Fruit fly (Drosophila melanogaster) whole organism, embryonic: ENCODE results near the gene CG15725.

Experiments
- Ada2b ChIP-seq: fragments of 200-800 bp; sonication (Bioruptor generic); IDR thresholded peaks from 2 replicates; pipeline ENCODE4 v1.3.6; 2022; ENCODE audit warnings: missing biosample characterization, missing genetic modification characterization
- Asciz ChIP-seq: fragments of 200-800 bp; sonication (Bioruptor generic); optimal IDR thresholded peaks from 2 replicates; lab custom pipeline; 2017; ENCODE audit warnings: missing biosample characterization, mild to moderate bottlenecking, missing genetic modification characterization, missing genetic modification reagents
- Atf3 ChIP-seq: fragments of 200-800 bp; sonication (Bioruptor generic); optimal IDR thresholded peaks from 3 replicates; lab custom pipeline; 2016; ENCODE audit warnings: missing biosample characterization, missing genetic modification characterization
- CG10321 ChIP-seq: fragments of 200-800 bp; sonication (Bioruptor generic); IDR thresholded peaks from 2 replicates; pipeline ENCODE4 v1.3.6; 2022; ENCODE audit warnings: missing biosample characterization, missing genetic modification characterization
- CG11247 ChIP-seq: fragments of 200-800 bp; sonication (Bioruptor generic); IDR thresholded peaks from 2 replicates; pipeline ENCODE4 v1.3.6; 2022; ENCODE audit warnings: missing biosample characterization, missing genetic modification characterization
- CG11696 ChIP-seq: fragments of 200-800 bp; sonication (Bioruptor generic); IDR thresholded peaks from 2 replicates; pipeline ENCODE4 v1.3.6; 2022; ENCODE audit warnings: missing biosample characterization, missing genetic modification characterization
- CG11723 ChIP-seq: fragments of 200-800 bp; sonication (Bioruptor generic); optimal IDR thresholded peaks from 2 replicates; lab custom pipeline; 2017; ENCODE audit warnings: missing biosample characterization, mild to moderate bottlenecking, missing genetic modification characterization
- CG12104 ChIP-seq: fragments of 200-800 bp; sonication (Bioruptor generic); optimal IDR thresholded peaks from 3 replicates; lab custom pipeline; 2016; ENCODE audit warnings: missing biosample characterization, missing genetic modification characterization
- CG14667 ChIP-seq: fragments of 200-800 bp; sonication (Bioruptor generic); IDR thresholded peaks from 2 replicates; pipeline ENCODE4 v1.3.6; 2022; ENCODE audit warnings: missing biosample characterization, missing genetic modification characterization
- CG15011 ChIP-seq: fragments of 200-800 bp; sonication (Bioruptor generic); optimal IDR thresholded peaks from 3 replicates; lab custom pipeline; 2018; ENCODE audit warnings: missing biosample characterization, mild to moderate bottlenecking, missing genetic modification characterization
- CG15269 ChIP-seq: fragments of 200-800 bp; sonication (Bioruptor generic); optimal IDR thresholded peaks from 2 replicates; lab custom pipeline; 2018; ENCODE audit warnings: missing biosample characterization, mild to moderate bottlenecking, missing genetic modification characterization, moderate library complexity
- CG17385 ChIP-seq: fragments of 200-800 bp; sonication (Bioruptor generic); optimal IDR thresholded peaks from 3 replicates; lab custom pipeline; 2018; ENCODE audit warnings: missing biosample characterization, mild to moderate bottlenecking, missing genetic modification characterization
- CG17829 ChIP-seq: fragments of 200-800 bp; optimal IDR thresholded peaks from 2 replicates; lab custom pipeline; 2019; ENCODE audit warnings: missing biosample characterization, mild to moderate bottlenecking, missing genetic modification characterization, moderate library complexity
- CG32772 ChIP-seq: fragments of 200-800 bp; sonication (Bioruptor generic); IDR thresholded peaks from 2 replicates; pipeline ENCODE4 v1.3.6; 2022; ENCODE audit warnings: missing biosample characterization, missing genetic modification characterization
- CG3726 ChIP-seq: fragments of 200-800 bp; sonication (Bioruptor generic); IDR thresholded peaks from 3 replicates; pipeline ENCODE4, ENCODE4 v1.3.6; 2022; ENCODE audit warnings: missing biosample characterization, missing genetic modification characterization
- CG4404 ChIP-seq: fragments of 200-800 bp; sonication (Bioruptor generic); IDR thresholded peaks from 2 replicates; pipeline ENCODE4 v1.3.6; 2022; ENCODE audit warnings: missing biosample characterization, missing genetic modification characterization
- CG6654 ChIP-seq: fragments of 200-800 bp; sonication (Bioruptor generic); optimal IDR thresholded peaks from 2 replicates; lab custom pipeline; 2017; ENCODE audit warnings: missing biosample characterization, mild to moderate bottlenecking, missing genetic modification characterization
- CG9215 ChIP-seq: fragments of 200-800 bp; sonication (Bioruptor generic); IDR thresholded peaks from 2 replicates; pipeline ENCODE4 v1.3.6; 2022; ENCODE audit warnings: missing biosample characterization, missing genetic modification characterization
- Eip74EF ChIP-seq, 2 experiments: fragments of 200-800 bp in 1 of 2; fragments of >200 bp in 1 of 2; sonication (Bioruptor generic) in 1 of 2; optimal IDR thresholded peaks; 2 replicates each; lab custom pipeline; 2017 to 2019; ENCODE audit warnings: missing biosample characterization in 2 of 2, missing genetic modification characterization in 2 of 2, mild to moderate bottlenecking in 1 of 2, moderate library complexity in 1 of 2
- Ets65A ChIP-seq: fragments of 200-800 bp; sonication (Bioruptor generic); peaks from one replicate; lab custom pipeline; 2016; ENCODE audit warnings: missing biosample characterization, missing genetic modification characterization
- Fer3 ChIP-seq: fragments of 200-800 bp; sonication (Bioruptor generic); optimal IDR thresholded peaks from 2 replicates; lab custom pipeline; 2018; ENCODE audit warnings: missing biosample characterization, mild to moderate bottlenecking, missing genetic modification characterization, moderate library complexity
- HLH4C ChIP-seq: fragments of 200-800 bp; sonication (Bioruptor generic); IDR thresholded peaks from 3 replicates; pipeline ENCODE4 v1.3.6; 2022; ENCODE audit warnings: missing biosample characterization, missing genetic modification characterization; ENCODE audit not compliant: partially characterized antibody
- Hand ChIP-seq: fragments of 200-800 bp; sonication (Bioruptor generic); optimal IDR thresholded peaks from 2 replicates; lab custom pipeline; 2017; ENCODE audit warnings: mild to moderate bottlenecking, missing biosample characterization, missing genetic modification reagents, missing genetic modification characterization
- Lhr ChIP-seq: fragments of 200-800 bp; sonication (Bioruptor generic); optimal IDR thresholded peaks from 3 replicates; lab custom pipeline; 2017; ENCODE audit warnings: mild to moderate bottlenecking, missing biosample characterization, missing genetic modification reagents, missing genetic modification characterization
- Max ChIP-seq: fragments of 200-800 bp; sonication (Bioruptor generic); optimal IDR thresholded peaks from 2 replicates; lab custom pipeline; 2016; ENCODE audit warnings: missing biosample characterization, mild to moderate bottlenecking, missing genetic modification characterization
- Sox100B ChIP-seq: fragments of 200-800 bp; sonication (Bioruptor generic); optimal IDR thresholded peaks from 3 replicates; lab custom pipeline; 2018; ENCODE audit warnings: missing biosample characterization, mild to moderate bottlenecking, missing genetic modification characterization
- Ssrp ChIP-seq: fragments of 200-800 bp; sonication (Bioruptor generic); optimal IDR thresholded peaks from 2 replicates; lab custom pipeline; 2018; ENCODE audit warnings: missing biosample characterization, mild to moderate bottlenecking, missing genetic modification characterization, moderate library complexity
- Stat92E ChIP-seq, 3 experiments: fragments of >200 bp in 2 of 3; fragments of 200-800 bp in 1 of 3; sonication (Bioruptor generic) in 1 of 3; optimal IDR thresholded peaks; 2 replicates each; lab custom pipeline; 2017 to 2019; ENCODE audit warnings: missing biosample characterization in 3 of 3, missing genetic modification characterization in 3 of 3, mild to moderate bottlenecking in 1 of 3, moderate library complexity in 1 of 3
- TFAM ChIP-seq: fragments of 200-800 bp; sonication (Bioruptor generic); optimal IDR thresholded peaks from 2 replicates; lab custom pipeline; 2017; ENCODE audit warnings: missing biosample characterization, missing genetic modification characterization, inconsistent platforms
- Xrp1 ChIP-seq: fragments of 200-800 bp; sonication (Bioruptor generic); IDR thresholded peaks from 2 replicates; pipeline ENCODE4 v1.3.6; 2022; ENCODE audit warnings: missing biosample characterization, missing genetic modification characterization
- aop ChIP-seq: fragments of 200-800 bp; sonication (Bioruptor generic); IDR thresholded peaks from 2 replicates; pipeline ENCODE4 v1.3.6; 2022; ENCODE audit warnings: missing biosample characterization, missing genetic modification characterization
- bcd ChIP-seq: fragments of 200-800 bp; sonication (Bioruptor generic); optimal IDR thresholded peaks from 2 replicates; lab custom pipeline; 2017; ENCODE audit warnings: missing biosample characterization, mild to moderate bottlenecking, missing genetic modification characterization
- btn ChIP-seq: fragments of 200-800 bp; sonication (Bioruptor generic); optimal IDR thresholded peaks from 2 replicates; lab custom pipeline; 2016; ENCODE audit warnings: missing biosample characterization, missing genetic modification characterization
- chif ChIP-seq, 2 experiments: fragments of 200-800 bp; sonication (Bioruptor generic); optimal IDR thresholded peaks; 3 replicates each; lab custom pipeline; 2016; ENCODE audit warnings: missing biosample characterization in 2 of 2, missing genetic modification characterization in 2 of 2
- jigr1 ChIP-seq: fragments of 200-800 bp; sonication (Bioruptor generic); IDR thresholded peaks from 3 replicates; pipeline ENCODE4 v1.3.6; 2022; ENCODE audit warnings: missing biosample characterization, missing genetic modification characterization
- mirr ChIP-seq: fragments of 200-800 bp; sonication (Bioruptor generic); optimal IDR thresholded peaks from 3 replicates; lab custom pipeline; 2018; ENCODE audit warnings: missing biosample characterization, mild to moderate bottlenecking, missing genetic modification characterization
- nerfin-1 ChIP-seq: fragments of 200-800 bp; sonication (Bioruptor generic); optimal IDR thresholded peaks from 3 replicates; lab custom pipeline; 2019; ENCODE audit warnings: missing biosample characterization, mild to moderate bottlenecking, missing genetic modification characterization, moderate library complexity
- nom ChIP-seq: fragments of 200-800 bp; sonication (Bioruptor generic); optimal IDR thresholded peaks from 2 replicates; lab custom pipeline; 2017; ENCODE audit warnings: missing biosample characterization, missing genetic modification characterization, mild to moderate bottlenecking, moderate library complexity, missing genetic modification reagents
- pan ChIP-seq, 4 experiments: fragments of >200 bp in 3 of 4; fragments of 200-800 bp in 1 of 4; sonication (Bioruptor generic) in 1 of 4; optimal IDR thresholded peaks in 3 of 4; IDR thresholded peaks in 1 of 4; 2 replicates each; pipeline versions ENCODE4 v1.3.6 to Lab custom; 2017 to 2022; ENCODE audit warnings: missing biosample characterization in 2 of 4, missing genetic modification characterization in 2 of 4, mixed read lengths in 1 of 4
- peb ChIP-seq: fragments of 200-800 bp; sonication (Bioruptor generic); IDR thresholded peaks from 2 replicates; pipeline ENCODE4 v1.3.6; 2022; ENCODE audit warnings: missing biosample characterization, missing genetic modification characterization
- ranshi ChIP-seq: fragments of 200-800 bp; sonication (Bioruptor generic); IDR thresholded peaks from 2 replicates; pipeline ENCODE4 v1.3.6; 2022; ENCODE audit warnings: missing biosample characterization, missing genetic modification characterization
- salm ChIP-seq: fragments of 200-800 bp; sonication (Bioruptor generic); optimal IDR thresholded peaks from 2 replicates; lab custom pipeline; 2018; ENCODE audit warnings: missing biosample characterization, mild to moderate bottlenecking, missing genetic modification characterization
- slou ChIP-seq: fragments of 200-800 bp; sonication (Bioruptor generic); optimal IDR thresholded peaks from 3 replicates; lab custom pipeline; 2016; ENCODE audit warnings: missing biosample characterization, missing genetic modification characterization
- slp2 ChIP-seq: fragments of 200-800 bp; sonication (Bioruptor generic); optimal IDR thresholded peaks from 2 replicates; lab custom pipeline; 2016; ENCODE audit warnings: missing biosample characterization, missing genetic modification characterization
- sr ChIP-seq: fragments of 200-800 bp; sonication (Bioruptor generic); IDR thresholded peaks from 3 replicates; pipeline ENCODE4 v1.3.6; 2022; ENCODE audit warnings: missing biosample characterization, missing genetic modification characterization
- tna ChIP-seq: fragments of 200-800 bp; sonication (Bioruptor generic); IDR thresholded peaks from 2 replicates; pipeline ENCODE4 v1.3.6; 2022; ENCODE audit warnings: missing biosample characterization, missing genetic modification characterization; ENCODE audit not compliant: partially characterized antibody
- vvl ChIP-seq: fragments of 200-800 bp; sonication (Bioruptor generic); IDR thresholded peaks from 2 replicates; pipeline ENCODE4 v1.3.6; 2022; ENCODE audit warnings: missing biosample characterization, missing genetic modification characterization
- zf30C ChIP-seq: fragments of 200-800 bp; sonication (Bioruptor generic); optimal IDR thresholded peaks from 3 replicates; lab custom pipeline; 2018; ENCODE audit warnings: missing biosample characterization, mild to moderate bottlenecking, missing genetic modification characterization

The CG15725 gene

DNA sequence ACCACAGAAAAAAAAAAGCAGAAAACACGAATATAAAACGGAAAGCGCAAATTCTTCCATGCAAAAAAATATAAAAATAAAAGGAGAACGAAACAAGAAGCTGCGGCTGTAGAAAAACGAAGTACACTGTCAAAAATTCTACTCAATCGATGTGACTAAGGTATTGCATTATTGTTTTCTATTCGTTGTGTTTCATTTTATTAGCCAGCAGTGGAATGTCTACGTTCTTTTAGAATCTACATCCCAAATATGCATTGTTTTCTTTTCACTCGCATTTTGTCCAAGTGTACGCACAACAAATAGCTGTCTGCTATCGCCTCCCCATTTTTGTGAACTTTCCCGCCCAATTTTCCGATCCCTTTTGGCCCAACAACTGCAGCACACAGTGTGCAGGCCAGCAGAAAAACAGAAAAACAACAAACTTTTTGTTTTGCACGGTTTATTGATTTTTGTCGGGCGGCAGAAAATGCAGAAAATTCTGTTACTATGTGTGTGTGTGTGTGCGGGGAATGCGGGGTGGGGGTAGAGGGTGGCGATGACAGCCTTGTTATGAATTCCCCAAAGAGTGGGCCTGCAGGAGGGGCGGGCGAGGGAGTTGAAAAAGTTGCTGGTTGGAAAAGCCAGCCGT lies 13.6 kb downstream of the CG15725 start (continued):
- TF ChIP-seq nom (GFP tag; lab: Kevin White, UChicago) (peak; percentile 69), Ets65A (GFP tag; lab: Kevin White, UChicago) (peak; percentile 97), CG32772 (GFP tag; lab: Robert Waterston, UW) (peak; percentile 40; the same call in 1 of the 2 replicates), CG11696 (GFP tag; lab: Robert Waterston, UW) (no peak), CG6654 (GFP tag; lab: Kevin White, UChicago) (peak; percentile 36), sr (no peak), CG17385 (GFP tag; lab: Kevin White, UChicago) (peak; percentile 41), Ada2b (GFP tag; lab: Robert Waterston, UW) (peak; percentile 71), CG14667 (GFP tag; lab: Robert Waterston, UW) (peak; percentile 39; the same call in 1 of the 2 replicates), CG9215 (peak; percentile 40; the same call in 1 of the 2 replicates), nerfin-1 (tag; lab: Kevin White, UChicago) (peak; percentile 19), ranshi (GFP tag; lab: Robert Waterston, UW) (peak; percentile 69), Eip74EF (GFP tag; optimal IDR thresholded peaks at IDR 0.05; lab: Kevin White, UChicago) (peak in 1 of 2 experiments; percentile 56), vvl (GFP tag; lab: Robert Waterston, UW) (peak; percentile 78), CG15011 (GFP tag; lab: Kevin White, UChicago) (peak; percentile 41), Ssrp (tag; lab: Kevin White, UChicago) (peak; percentile 61), Asciz (GFP tag; lab: Kevin White, UChicago) (peak; percentile 40), salm (tag; lab: Kevin White, UChicago) (no peak), Max (GFP tag; lab: Kevin White, UChicago) (peak; percentile 46), chif (GFP tag; optimal IDR thresholded peaks at IDR 0.05; lab: Kevin White, UChicago) (peak; percentile 76 to 83), CG4404 (GFP tag; lab: Robert Waterston, UW) (peak; percentile 49; the same call in 1 of the 2 replicates), Lhr (GFP tag; lab: Kevin White, UChicago) (peak; percentile 26), CG10321 (no peak), mirr (GFP tag; lab: Kevin White, UChicago) (no peak), CG11723 (GFP tag; lab: Kevin White, UChicago) (peak; percentile 7), CG11247 (peak; percentile 12; the same call in 1 of the 2 replicates), peb (GFP tag; lab: Robert Waterston, UW) (0 out of 2 replicates have a peak, but pooled peaks have one; percentile 13), zf30C (GFP tag; lab: Kevin White, UChicago) (peak; percentile 45), TFAM (GFP tag; lab: Kevin White, UChicago) (no peak), jigr1 (GFP tag; lab: Robert Waterston, UW) (no peak), tna (no peak), pan (optimal IDR thresholded peaks at IDR 0.05; lab: Kevin White, UChicago) (no peak), pan (GFP tag; optimal IDR thresholded peaks at IDR 0.05 in 1 of 2, IDR thresholded peaks at IDR 0.05 in 1 of 2) (peak in 1 of 2 experiments; percentile 62), Hand (GFP tag; lab: Kevin White, UChicago) (peak; percentile 58), slp2 (GFP tag; lab: Kevin White, UChicago) (peak; percentile 61), Atf3 (GFP tag; lab: Kevin White, UChicago) (peak; percentile 53), slou (GFP tag; lab: Kevin White, UChicago) (peak; percentile 73), btn (GFP tag; lab: Kevin White, UChicago) (peak; percentile 54), CG15269 (tag; lab: Kevin White, UChicago) (peak; percentile 67), Xrp1 (peak; percentile 68; the same call in 1 of the 2 replicates), CG12104 (GFP tag; lab: Kevin White, UChicago) (peak; percentile 21), Stat92E (GFP tag; optimal IDR thresholded peaks at IDR 0.05; lab: Kevin White, UChicago) (no peak), CG3726 (GFP tag; lab: Robert Waterston, UW) (no peak), CG17829 (tag; lab: Kevin White, UChicago) (peak; percentile 54), Fer3 (tag; lab: Kevin White, UChicago) (peak; percentile 60), HLH4C (GFP tag; lab: Robert Waterston, UW) (no peak), aop (no peak), bcd (GFP tag; lab: Kevin White, UChicago) (peak; percentile 67), Sox100B (GFP tag; lab: Kevin White, UChicago) (peak; percentile 57)
